Worm (Caenorhabditis elegans) whole organism, L4/young adult: ENCODE data around the gene srx-48.
"Not testable (repeated sequence)": the region's sequence is repeated elsewhere in the genome, so short reads cannot be mapped to it uniquely, and the experiment has no call there.

ENCODE experiments used
- W03F9.2 ChIP-seq: fragments of 150-350 bp; optimal IDR thresholded peaks from 2 replicates; lab custom pipeline; 2014; ENCODE audit warnings: missing biosample characterization, missing genetic modification characterization
- dao-5 ChIP-seq: sonication (generic microtip); optimal IDR thresholded peaks from 2 replicates; lab custom pipeline; 2016; ENCODE audit warnings: missing genotype, missing genetic modification characterization, moderate library complexity, missing compliant biosample characterization
- him-1 ChIP-seq: sonication (generic microtip); optimal IDR thresholded peaks from 2 replicates; lab custom pipeline; 2016; ENCODE audit warnings: missing genotype, missing genetic modification reagents, missing genetic modification characterization, missing compliant biosample characterization

Gene srx-48

ce11 chrV:15274757-15275156 lies 28.8 kb downstream of the srx-48 start, which contains the start of gene srw-16:
TSS of gene srw-16 (minus strand) at chrV:15274857.
- no peak for TF ChIP-seq him-1 (tag; lab: Kevin White, UChicago)
- TF ChIP-seq W03F9.2 (tag; lab: Kevin White, UChicago): no peak
- TF ChIP-seq dao-5 (tag; lab: Kevin White, UChicago): no peak

DNA sequence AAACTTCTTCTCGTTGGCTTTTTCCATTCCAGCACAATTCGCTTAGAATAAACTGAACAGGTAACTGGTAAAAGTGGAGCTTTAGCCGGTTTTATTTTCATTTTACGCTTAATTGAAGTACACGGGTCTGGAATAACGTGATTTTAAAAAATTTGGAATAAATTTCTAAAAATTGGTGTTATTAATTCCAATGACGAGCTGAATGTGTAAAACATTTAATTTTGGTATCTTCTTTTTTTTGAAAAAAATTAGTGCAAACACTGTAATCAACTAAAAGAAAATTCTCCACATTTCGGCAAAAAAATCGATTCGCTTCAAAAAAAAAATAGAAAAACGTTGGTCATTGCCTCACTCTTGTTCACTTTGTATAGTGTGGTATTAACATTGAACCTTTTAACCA lies 31.3 kb downstream of the srx-48 start, which contains the start of gene T10H4.4:
Gene T10H4.4 (minus strand): TSS at position 101 of the 400 bp plus-strand sequence.
- no peak for TF ChIP-seq dao-5 (tag; lab: Kevin White, UChicago)
- no peak for TF ChIP-seq W03F9.2 (tag; lab: Kevin White, UChicago)
- no peak for TF ChIP-seq him-1 (tag; lab: Kevin White, UChicago)

DNA sequence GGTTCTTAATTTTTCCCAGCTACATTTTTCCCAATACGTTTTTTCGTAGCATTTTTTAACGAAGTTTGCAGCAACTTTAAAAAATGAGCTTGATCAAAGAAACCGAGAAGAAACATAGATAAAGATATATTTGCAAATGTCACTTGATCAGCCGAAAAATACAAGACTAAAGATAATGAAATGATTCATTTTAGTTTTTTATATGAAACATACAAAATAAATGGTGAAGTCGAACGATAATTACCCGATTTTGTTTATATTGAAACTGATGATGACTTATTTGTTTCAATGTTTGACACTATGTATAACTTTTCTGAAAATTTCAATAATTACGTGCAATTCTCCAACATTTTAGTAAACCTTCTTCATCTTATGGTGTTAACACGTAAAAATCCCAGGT lies 35.2 kb downstream of the srx-48 start, which contains the start of gene srw-22:
Gene srw-22 (plus strand): TSS at position 301 of the 400 bp plus-strand sequence.
- TF ChIP-seq dao-5 (tag; lab: Kevin White, UChicago): no peak
- no peak for TF ChIP-seq him-1 (tag; lab: Kevin White, UChicago)
- no peak for TF ChIP-seq W03F9.2 (tag; lab: Kevin White, UChicago)

- TF ChIP-seq him-1 (tag; lab: Kevin White, UChicago): no peak
- no peak for TF ChIP-seq W03F9.2 (tag; lab: Kevin White, UChicago)
- no peak for TF ChIP-seq dao-5 (tag; lab: Kevin White, UChicago)
Measured at ce11 chrV:15267405-15267804, 36.1 kb downstream of the srx-48 start, which contains the start of gene T10H4.13. TSS of gene T10H4.13 (minus strand) at chrV:15267505.

ce11 chrV:15265814-15266213 lies 37.7 kb downstream of the srx-48 start, which contains the start of gene M01B2.13:
TSS of gene M01B2.13 (minus strand) at chrV:15265914.
- TF ChIP-seq W03F9.2 (tag; lab: Kevin White, UChicago) (no peak), him-1 (tag; lab: Kevin White, UChicago) (no peak)

DNA sequence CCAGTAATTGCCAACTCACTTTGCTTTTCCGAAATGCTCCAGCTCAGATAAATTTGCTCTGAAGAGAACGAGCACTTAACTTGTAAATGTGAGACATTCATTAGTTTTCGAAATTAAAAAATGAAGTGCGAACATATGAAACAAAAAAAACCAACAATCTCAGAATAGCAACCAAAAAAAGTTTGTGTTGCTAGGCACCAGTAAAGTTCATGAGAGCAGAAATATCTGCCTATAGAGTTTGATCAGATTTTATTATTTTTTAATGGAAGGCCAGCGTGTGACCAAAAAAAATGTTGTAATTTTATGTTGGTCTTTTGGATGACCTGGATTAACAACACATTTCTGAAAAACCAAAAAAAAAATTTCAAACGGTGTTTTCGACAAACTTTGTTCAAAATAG lies 39.4 kb downstream of the srx-48 start, which contains the start of gene M01B2.12:
Gene M01B2.12 (minus strand): TSS at position 101 of the 400 bp plus-strand sequence.
- TF ChIP-seq W03F9.2 (tag; lab: Kevin White, UChicago) (no peak), him-1 (tag; lab: Kevin White, UChicago) (no peak), dao-5 (tag; lab: Kevin White, UChicago) (no peak)

- not testable (repeated sequence) for TF ChIP-seq dao-5, W03F9.2, him-1 (tag; lab: Kevin White, UChicago)
Measured at ce11 chrV:15262336-15262735, 41.2 kb downstream of the srx-48 start, which contains the start of gene M01B2.10. TSS of gene M01B2.10 (minus strand) at chrV:15262436.

ce11 chrV:15259904-15260303 lies 43.6 kb downstream of the srx-48 start, which contains the start of gene M01B2.8:
TSS of gene M01B2.8 (plus strand) at chrV:15260204.
- TF ChIP-seq him-1 (tag; lab: Kevin White, UChicago): no peak
- no peak for TF ChIP-seq W03F9.2 (tag; lab: Kevin White, UChicago)
- no peak for TF ChIP-seq dao-5 (tag; lab: Kevin White, UChicago)

- TF ChIP-seq him-1 (tag; lab: Kevin White, UChicago) (no peak), W03F9.2 (tag; lab: Kevin White, UChicago) (no peak), dao-5 (tag; lab: Kevin White, UChicago) (no peak)
Measured at ce11 chrV:15259049-15259448, 44.5 kb downstream of the srx-48 start, which contains the start of gene srsx-37. TSS of gene srsx-37 (minus strand) at chrV:15259149.

ce11 chrV:15256669-15257068 lies 46.9 kb downstream of the srx-48 start, which contains the start of gene srsx-39:
TSS of gene srsx-39 (minus strand) at chrV:15256769.
- TF ChIP-seq him-1, dao-5, W03F9.2 (tag; lab: Kevin White, UChicago): not testable (repeated sequence)

DNA sequence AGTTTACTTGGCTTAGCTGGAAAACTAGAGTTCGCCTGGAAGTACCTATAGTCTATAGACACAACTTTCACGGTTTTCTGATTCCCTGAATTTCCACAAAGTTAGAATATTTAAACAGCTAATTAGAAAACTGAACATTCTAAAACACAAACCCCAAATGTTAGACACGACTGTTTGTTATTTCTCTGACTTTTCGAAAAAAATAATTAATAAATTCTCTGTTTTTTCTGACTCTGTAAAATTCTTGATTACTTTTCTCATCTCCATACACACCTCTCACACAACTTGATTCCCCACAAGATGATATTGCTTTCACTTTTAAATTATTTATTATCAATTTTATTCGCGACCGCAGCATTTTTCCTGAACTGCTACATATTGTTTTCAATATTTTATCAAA lies 50.0 kb downstream of the srx-48 start, which contains the start of gene srbc-75:
Gene srbc-75 (plus strand): TSS at position 301 of the 400 bp plus-strand sequence.
- no peak for TF ChIP-seq W03F9.2 (tag; lab: Kevin White, UChicago)
- no peak for TF ChIP-seq dao-5 (tag; lab: Kevin White, UChicago)
- TF ChIP-seq him-1 (tag; lab: Kevin White, UChicago): no peak
